Fruit fly (Drosophila melanogaster) S2 (cell line): Measurements from ENCODE around the gene Cyp1.

ENCODE experiments used
- CG8478 ChIP-seq: fragments of >200 bp; optimal IDR thresholded peaks from 2 replicates; lab custom pipeline; 2018
- CTCF ChIP-seq, 2 experiments: fragments of >200 bp; optimal IDR thresholded peaks; 2 replicates each; lab custom pipeline; 2018

The Cyp1 gene

dm6 chrX:16320197-16320921, at the start of gene Cyp1:
Gene Cyp1, minus strand, starts transcription at chrX:16320370.
- TF ChIP-seq CTCF (optimal IDR thresholded peaks at IDR 0.05; lab: Kevin White, UChicago) (no peak), CG8478 (lab: Kevin White, UChicago) (no peak)

dm6 chrX:16368585-16368984, 48.4 kb upstream of the Cyp1 start:
- TF ChIP-seq CG8478 (lab: Kevin White, UChicago): no peak
- no peak for TF ChIP-seq CTCF (optimal IDR thresholded peaks at IDR 0.05; lab: Kevin White, UChicago)

- TF ChIP-seq CG8478 (lab: Kevin White, UChicago) (no peak), CTCF (optimal IDR thresholded peaks at IDR 0.05; lab: Kevin White, UChicago) (no peak)
Measured at dm6 chrX:16361306-16361705, 41.1 kb upstream of the Cyp1 start, which contains the start of gene nonA. Gene nonA, plus strand, starts transcription at chrX:16361569.

- TF ChIP-seq CG8478 (lab: Kevin White, UChicago) (no peak), CTCF (optimal IDR thresholded peaks at IDR 0.05; lab: Kevin White, UChicago) (no peak)
Measured at dm6 chrX:16358670-16359320, 38.6 kb upstream of the Cyp1 start, which contains the start of the genes U2af50 and PIG-Q. Gene U2af50, minus strand, starts transcription at chrX:16359039. Gene PIG-Q, plus strand, starts transcription at chrX:16359143.

dm6 chrX:16350062-16350461, 29.9 kb upstream of the Cyp1 start, which contains the start of gene sl:
Gene sl, plus strand, starts transcription at chrX:16350315.
- TF ChIP-seq CG8478 (lab: Kevin White, UChicago): no peak
- no peak for TF ChIP-seq CTCF (optimal IDR thresholded peaks at IDR 0.05; lab: Kevin White, UChicago)

- no peak for TF ChIP-seq CTCF (optimal IDR thresholded peaks at IDR 0.05; lab: Kevin White, UChicago)
- no peak for TF ChIP-seq CG8478 (lab: Kevin White, UChicago)
Measured at dm6 chrX:16335107-16335642, 15.0 kb upstream of the Cyp1 start.

dm6 chrX:16334251-16334860, 14.2 kb upstream of the Cyp1 start:
- TF ChIP-seq CG8478 (lab: Kevin White, UChicago) (no peak), CTCF (optimal IDR thresholded peaks at IDR 0.05; lab: Kevin White, UChicago) (no peak)

dm6 chrX:16333434-16334141, 13.4 kb upstream of the Cyp1 start, which contains the start of the genes CG9921 and Dsp1:
Gene CG9921, minus strand, starts transcription at chrX:16333600.
Gene Dsp1, plus strand, starts transcription at chrX:16333612.
- TF ChIP-seq CG8478 (lab: Kevin White, UChicago) (no peak), CTCF (optimal IDR thresholded peaks at IDR 0.05; lab: Kevin White, UChicago) (no peak)

dm6 chrX:16332615-16333288, 12.6 kb upstream of the Cyp1 start:
- TF ChIP-seq CG8478 (lab: Kevin White, UChicago) (no peak), CTCF (optimal IDR thresholded peaks at IDR 0.05; lab: Kevin White, UChicago) (no peak)

- TF ChIP-seq CTCF (optimal IDR thresholded peaks at IDR 0.05; lab: Kevin White, UChicago) (no peak), CG8478 (lab: Kevin White, UChicago) (no peak)
Measured at dm6 chrX:16331562-16332233, 11.5 kb upstream of the Cyp1 start.

dm6 chrX:16330659-16331058, 10.5 kb upstream of the Cyp1 start, which contains the start of gene CG9919:
Gene CG9919, minus strand, starts transcription at chrX:16330759.
- TF ChIP-seq CTCF (optimal IDR thresholded peaks at IDR 0.05; lab: Kevin White, UChicago) (no peak), CG8478 (lab: Kevin White, UChicago) (no peak)

dm6 chrX:16325472-16325871, 5.3 kb upstream of the Cyp1 start, which contains the start of gene CalpC:
Gene CalpC, plus strand, starts transcription at chrX:16325763.
- no peak for TF ChIP-seq CG8478 (lab: Kevin White, UChicago)
- no peak for TF ChIP-seq CTCF (optimal IDR thresholded peaks at IDR 0.05; lab: Kevin White, UChicago)

- TF ChIP-seq CTCF (optimal IDR thresholded peaks at IDR 0.05; lab: Kevin White, UChicago): no peak
Measured at dm6 chrX:16323536-16323935, 3.4 kb upstream of the Cyp1 start.
